Worm (Caenorhabditis elegans) whole organism, midembryonic: ENCODE measurements around the gene F13H8.2.

Source experiments
- T22C8.4 ChIP-seq: fragments of 200-800 bp; sonication (Bioruptor generic); IDR thresholded peaks from 2 replicates; pipeline ENCODE4 v1.3.6; 2022; ENCODE audit warnings: missing genetic modification characterization, missing compliant biosample characterization
- cog-1 ChIP-seq: sonication (generic microtip); optimal IDR thresholded peaks from 2 replicates; lab custom pipeline; 2016; ENCODE audit warnings: missing genetic modification characterization, missing compliant biosample characterization
- flt-1 ChIP-seq: fragments of 200-800 bp; sonication (Bioruptor generic); IDR thresholded peaks from 2 replicates; pipeline ENCODE4 v1.3.6; 2022; ENCODE audit warnings: missing genetic modification characterization, missing compliant biosample characterization
- klf-2 ChIP-seq: fragments of 200-800 bp; sonication (Bioruptor generic); conservative IDR thresholded peaks from 2 replicates; pipeline ENCODE4 v1.3.6; 2022; ENCODE audit warnings: missing genetic modification reagents, missing genetic modification characterization, missing compliant biosample characterization
- med-1 ChIP-seq: sonication (generic microtip); optimal IDR thresholded peaks from 2 replicates; lab custom pipeline; 2017; ENCODE audit warnings: missing genetic modification characterization, mild to moderate bottlenecking, missing compliant biosample characterization, antibody characterized with exemption, missing genetic modification reagents; ENCODE audit not compliant: insufficient read depth
- tab-1 ChIP-seq: fragments of 200-800 bp; sonication (Bioruptor generic); IDR thresholded peaks from 2 replicates; pipeline ENCODE4 v1.3.6; 2022; ENCODE audit warnings: missing genetic modification characterization, missing compliant biosample characterization

- TF ChIP-seq med-1 (GFP tag; lab: Kevin White, UChicago) = no peak
- no peak for TF ChIP-seq cog-1
- no peak for TF ChIP-seq flt-1 (GFP tag; lab: Robert Waterston, UW)
- TF ChIP-seq tab-1 (GFP tag; lab: Robert Waterston, UW) = no peak
- TF ChIP-seq T22C8.4 (GFP tag; lab: Robert Waterston, UW) = no peak
- no peak for TF ChIP-seq klf-2 (GFP tag; lab: Robert Waterston, UW)
Measured at ce11 chrII:6252707-6253106, 17.5 kb upstream of the F13H8.2 start.
